Fruit fly (Drosophila melanogaster) whole organism, embryonic: ENCODE measurements around the gene slpr.
A peak's percentile ranks its signal among the peaks of the same experiment; 100 is the strongest.

Experiments
- Asciz ChIP-seq: fragments of 200-800 bp; sonication (Bioruptor generic); optimal IDR thresholded peaks from 2 replicates; lab custom pipeline; 2017; ENCODE audit warnings: missing biosample characterization, mild to moderate bottlenecking, missing genetic modification characterization, missing genetic modification reagents
- BtbVII ChIP-seq: fragments of 200-800 bp; sonication (Bioruptor generic); optimal IDR thresholded peaks from 3 replicates; lab custom pipeline; 2017; ENCODE audit warnings: missing biosample characterization, mild to moderate bottlenecking, missing genetic modification characterization
- CG10267 ChIP-seq: fragments of 200-800 bp; sonication (Bioruptor generic); optimal IDR thresholded peaks from 2 replicates; lab custom pipeline; 2018; ENCODE audit warnings: missing biosample characterization, mild to moderate bottlenecking, missing genetic modification characterization, moderate library complexity
- CG1603 ChIP-seq: fragments of 200-800 bp; sonication (Bioruptor generic); optimal IDR thresholded peaks from 2 replicates; lab custom pipeline; 2019; ENCODE audit warnings: missing biosample characterization, mild to moderate bottlenecking, missing genetic modification characterization, moderate library complexity
- CG17328 ChIP-seq: fragments of 200-800 bp; sonication (Bioruptor generic); IDR thresholded peaks from 2 replicates; pipeline ENCODE4 v1.3.6; 2022; ENCODE audit warnings: missing biosample characterization, missing genetic modification characterization
- CG17385 ChIP-seq: fragments of 200-800 bp; sonication (Bioruptor generic); optimal IDR thresholded peaks from 3 replicates; lab custom pipeline; 2018; ENCODE audit warnings: missing biosample characterization, mild to moderate bottlenecking, missing genetic modification characterization
- CG17612 ChIP-seq: fragments of 200-800 bp; sonication (Bioruptor generic); IDR thresholded peaks from 2 replicates; pipeline ENCODE4 v1.3.6; 2022; ENCODE audit warnings: missing biosample characterization, missing genetic modification characterization
- CG1832 ChIP-seq: fragments of 200-800 bp; sonication (Bioruptor generic); optimal IDR thresholded peaks from 2 replicates; lab custom pipeline; 2017; ENCODE audit warnings: missing biosample characterization, mild to moderate bottlenecking, missing genetic modification characterization, inconsistent platforms
- CG2712 ChIP-seq: fragments of 200-800 bp; optimal IDR thresholded peaks from 3 replicates; lab custom pipeline; 2019; ENCODE audit warnings: missing biosample characterization, mild to moderate bottlenecking, missing genetic modification characterization, moderate library complexity
- CG6272 ChIP-seq: fragments of 200-800 bp; sonication (Bioruptor generic); IDR thresholded peaks from 2 replicates; pipeline ENCODE4 v1.3.6; 2022; ENCODE audit warnings: missing biosample characterization, missing genetic modification characterization
- CG7357 ChIP-seq: fragments of 200-800 bp; sonication (Bioruptor generic); IDR thresholded peaks from 3 replicates; pipeline ENCODE4 v1.3.6; 2022; ENCODE audit warnings: missing biosample characterization, missing genetic modification characterization
- CG8388 ChIP-seq: fragments of 200-800 bp; sonication (Bioruptor generic); optimal IDR thresholded peaks from 2 replicates; lab custom pipeline; 2019; ENCODE audit warnings: missing biosample characterization, mild to moderate bottlenecking, missing genetic modification characterization, moderate library complexity
- CHES-1-like ChIP-seq: fragments of 200-800 bp; sonication (Bioruptor generic); optimal IDR thresholded peaks from 2 replicates; lab custom pipeline; 2016; ENCODE audit warnings: missing biosample characterization, missing genetic modification characterization
- Dref ChIP-seq: fragments of 200-800 bp; sonication (Bioruptor generic); IDR thresholded peaks from 2 replicates; pipeline ENCODE4 v1.3.6; 2022; ENCODE audit warnings: missing biosample characterization, missing genetic modification characterization
- Eip74EF ChIP-seq, 2 experiments: fragments of 200-800 bp in 1 of 2; fragments of >200 bp in 1 of 2; sonication (Bioruptor generic) in 1 of 2; optimal IDR thresholded peaks; 2 replicates each; lab custom pipeline; 2017 to 2019; ENCODE audit warnings: missing biosample characterization in 2 of 2, missing genetic modification characterization in 2 of 2, mild to moderate bottlenecking in 1 of 2, moderate library complexity in 1 of 2
- HLH3B ChIP-seq: fragments of 200-800 bp; sonication (Bioruptor generic); IDR thresholded peaks from 2 replicates; pipeline ENCODE4 v1.3.6; 2022; ENCODE audit warnings: missing biosample characterization, missing genetic modification characterization
- HLH4C ChIP-seq: fragments of 200-800 bp; sonication (Bioruptor generic); IDR thresholded peaks from 3 replicates; pipeline ENCODE4 v1.3.6; 2022; ENCODE audit warnings: missing biosample characterization, missing genetic modification characterization; ENCODE audit not compliant: partially characterized antibody
- Hand ChIP-seq: fragments of 200-800 bp; sonication (Bioruptor generic); optimal IDR thresholded peaks from 2 replicates; lab custom pipeline; 2017; ENCODE audit warnings: mild to moderate bottlenecking, missing biosample characterization, missing genetic modification reagents, missing genetic modification characterization
- Med ChIP-seq: fragments of 200-800 bp; sonication (Bioruptor generic); peaks from one replicate; lab custom pipeline; 2016; ENCODE audit warnings: missing biosample characterization, missing genetic modification characterization, mild to moderate bottlenecking, inconsistent platforms, moderate library complexity
- Nf-YB ChIP-seq: fragments of 200-800 bp; sonication (Bioruptor generic); optimal IDR thresholded peaks from 3 replicates; lab custom pipeline; 2019; ENCODE audit warnings: missing biosample characterization, mild to moderate bottlenecking, missing genetic modification characterization, moderate library complexity
- PHDP ChIP-seq: fragments of 200-800 bp; sonication (Bioruptor generic); optimal IDR thresholded peaks from 3 replicates; lab custom pipeline; 2018; ENCODE audit warnings: missing biosample characterization, mild to moderate bottlenecking, missing genetic modification characterization, moderate library complexity
- Rx ChIP-seq: fragments of 200-800 bp; sonication (Bioruptor generic); IDR thresholded peaks from 2 replicates; pipeline ENCODE4 v1.3.6; 2022; ENCODE audit warnings: missing biosample characterization, missing genetic modification characterization
- Stat92E ChIP-seq, 3 experiments: fragments of >200 bp in 2 of 3; fragments of 200-800 bp in 1 of 3; sonication (Bioruptor generic) in 1 of 3; optimal IDR thresholded peaks; 2 replicates each; lab custom pipeline; 2017 to 2019; ENCODE audit warnings: missing biosample characterization in 3 of 3, missing genetic modification characterization in 3 of 3, mild to moderate bottlenecking in 1 of 3, moderate library complexity in 1 of 3
- Xbp1 ChIP-seq: fragments of 200-800 bp; sonication (Bioruptor generic); optimal IDR thresholded peaks from 3 replicates; lab custom pipeline; 2016; ENCODE audit warnings: missing biosample characterization, mild to moderate bottlenecking, missing genetic modification characterization
- Xrp1 ChIP-seq: fragments of 200-800 bp; sonication (Bioruptor generic); IDR thresholded peaks from 2 replicates; pipeline ENCODE4 v1.3.6; 2022; ENCODE audit warnings: missing biosample characterization, missing genetic modification characterization
- ap ChIP-seq: fragments of 200-800 bp; sonication (Bioruptor generic); IDR thresholded peaks from 2 replicates; pipeline ENCODE4 v1.3.6; 2022; ENCODE audit warnings: missing biosample characterization, missing genetic modification characterization
- ase ChIP-seq: fragments of 200-800 bp; sonication (Bioruptor generic); IDR thresholded peaks from 3 replicates; pipeline ENCODE4 v1.3.6; 2022; ENCODE audit warnings: missing biosample characterization, missing genetic modification characterization
- az2 ChIP-seq: fragments of 200-800 bp; sonication (Bioruptor generic); optimal IDR thresholded peaks from 3 replicates; lab custom pipeline; 2016; ENCODE audit warnings: missing biosample characterization, missing genetic modification characterization
- br ChIP-seq: fragments of >200 bp; optimal IDR thresholded peaks from 2 replicates; lab custom pipeline; 2017
- bsh ChIP-seq, 2 experiments: fragments of 200-800 bp; sonication (Bioruptor generic); optimal IDR thresholded peaks; 2 replicates each; lab custom pipeline; 2017 to 2018; ENCODE audit warnings: mild to moderate bottlenecking in 2 of 2, missing biosample characterization in 2 of 2, missing genetic modification characterization in 2 of 2, moderate library complexity in 1 of 2
- cg ChIP-seq: fragments of 200-800 bp; sonication (Bioruptor generic); optimal IDR thresholded peaks from 3 replicates; lab custom pipeline; 2019; ENCODE audit warnings: missing biosample characterization, mild to moderate bottlenecking, missing genetic modification characterization, moderate library complexity
- dimm ChIP-seq: fragments of 200-800 bp; sonication (Bioruptor generic); IDR thresholded peaks from 2 replicates; pipeline ENCODE4 v1.3.6; 2022; ENCODE audit warnings: missing biosample characterization, missing genetic modification characterization
- dm ChIP-seq: fragments of 200-800 bp; sonication (Bioruptor generic); optimal IDR thresholded peaks from 3 replicates; lab custom pipeline; 2016; ENCODE audit warnings: missing biosample characterization, missing genetic modification characterization
- ewg ChIP-seq: fragments of 200-800 bp; sonication (Bioruptor generic); optimal IDR thresholded peaks from 3 replicates; lab custom pipeline; 2017; ENCODE audit warnings: mild to moderate bottlenecking, missing biosample characterization, missing genetic modification reagents, missing genetic modification characterization
- eyg ChIP-seq: fragments of 200-800 bp; sonication (Bioruptor generic); optimal IDR thresholded peaks from 3 replicates; lab custom pipeline; 2016; ENCODE audit warnings: missing biosample characterization, missing genetic modification characterization
- gem ChIP-seq: fragments of 200-800 bp; sonication (Bioruptor generic); optimal IDR thresholded peaks from 2 replicates; lab custom pipeline; 2019; ENCODE audit warnings: missing biosample characterization, mild to moderate bottlenecking, missing genetic modification characterization, moderate library complexity
- gt ChIP-seq: fragments of 200-800 bp; sonication (Bioruptor generic); IDR thresholded peaks from 2 replicates; pipeline ENCODE4 v1.3.6; 2022; ENCODE audit warnings: missing biosample characterization, missing genetic modification characterization
- her ChIP-seq: fragments of 200-800 bp; sonication (Bioruptor generic); optimal IDR thresholded peaks from 2 replicates; lab custom pipeline; 2016; ENCODE audit warnings: missing biosample characterization, missing genetic modification characterization
- insv ChIP-seq, 2 experiments: fragments of 200-800 bp; sonication (Bioruptor generic); optimal IDR thresholded peaks; 3 replicates each; lab custom pipeline; 2016 to 2018; ENCODE audit warnings: missing biosample characterization in 2 of 2, missing genetic modification characterization in 2 of 2
- knrl ChIP-seq: fragments of 200-800 bp; sonication (Bioruptor generic); IDR thresholded peaks from 3 replicates; pipeline ENCODE4 v1.3.6; 2022; ENCODE audit warnings: missing biosample characterization, missing genetic modification characterization; ENCODE audit not compliant: partially characterized antibody
- nom ChIP-seq: fragments of 200-800 bp; sonication (Bioruptor generic); optimal IDR thresholded peaks from 2 replicates; lab custom pipeline; 2017; ENCODE audit warnings: missing biosample characterization, missing genetic modification characterization, mild to moderate bottlenecking, moderate library complexity, missing genetic modification reagents
- onecut ChIP-seq: fragments of 200-800 bp; sonication (Bioruptor generic); IDR thresholded peaks from 2 replicates; pipeline ENCODE4 v1.3.6; 2022; ENCODE audit warnings: missing biosample characterization, missing genetic modification characterization
- phol ChIP-seq: fragments of 200-800 bp; sonication (Bioruptor generic); optimal IDR thresholded peaks from 3 replicates; lab custom pipeline; 2018; ENCODE audit warnings: missing biosample characterization, mild to moderate bottlenecking, missing genetic modification characterization, moderate library complexity
- pzg ChIP-seq: fragments of 200-800 bp; sonication (Bioruptor generic); optimal IDR thresholded peaks from 3 replicates; lab custom pipeline; 2018; ENCODE audit warnings: missing biosample characterization, mild to moderate bottlenecking, missing genetic modification characterization, moderate library complexity
- sens ChIP-seq: fragments of 200-800 bp; sonication (Bioruptor generic); peaks from one replicate; lab custom pipeline; 2016; ENCODE audit warnings: missing biosample characterization, missing genetic modification characterization
- shn ChIP-seq: fragments of 200-800 bp; sonication (Bioruptor generic); optimal IDR thresholded peaks from 3 replicates; lab custom pipeline; 2016; ENCODE audit warnings: missing biosample characterization, missing genetic modification characterization
- tup ChIP-seq: fragments of 200-800 bp; sonication (Bioruptor generic); optimal IDR thresholded peaks from 2 replicates; lab custom pipeline; 2016; ENCODE audit warnings: missing biosample characterization, mild to moderate bottlenecking, missing genetic modification characterization, moderate library complexity
- usp ChIP-seq: fragments of >200 bp; optimal IDR thresholded peaks from 2 replicates; lab custom pipeline; 2017; ENCODE audit warnings: missing biosample characterization, missing genetic modification characterization
- vfl ChIP-seq: fragments of 200-800 bp; sonication (Bioruptor generic); optimal IDR thresholded peaks from 2 replicates; lab custom pipeline; 2016; ENCODE audit warnings: missing biosample characterization, missing genetic modification characterization
- yki ChIP-seq: fragments of >200 bp; optimal IDR thresholded peaks from 3 replicates; lab custom pipeline; 2018

slpr gene

dm6 chrX:8214017-8214416, 37.0 kb upstream of the slpr start (continued):
- TF ChIP-seq Eip74EF (GFP tag; optimal IDR thresholded peaks at IDR 0.05; lab: Kevin White, UChicago) (no peak), tup (GFP tag; lab: Kevin White, UChicago) (no peak), eyg (GFP tag; lab: Kevin White, UChicago) (no peak), BtbVII (no peak), Stat92E (GFP tag; optimal IDR thresholded peaks at IDR 0.05; lab: Kevin White, UChicago) (no peak), insv (GFP tag; optimal IDR thresholded peaks at IDR 0.05; lab: Kevin White, UChicago) (no peak), Xrp1 (GFP tag; lab: Robert Waterston, UW) (no peak), CG1832 (GFP tag; lab: Kevin White, UChicago) (peak; percentile 45), Dref (GFP tag; lab: Robert Waterston, UW) (no peak), gt (GFP tag; lab: Robert Waterston, UW) (no peak), ase (GFP tag; lab: Robert Waterston, UW) (no peak), Asciz (GFP tag; lab: Kevin White, UChicago) (no peak), usp (GFP tag; lab: Kevin White, UChicago) (no peak), Rx (GFP tag; lab: Robert Waterston, UW) (no peak), Hand (GFP tag; lab: Kevin White, UChicago) (no peak), Med (GFP tag; lab: Kevin White, UChicago) (no peak), shn (no peak), br (lab: Kevin White, UChicago) (no peak), ap (GFP tag; lab: Robert Waterston, UW) (no peak), her (GFP tag; lab: Kevin White, UChicago) (no peak), CG17385 (GFP tag; lab: Kevin White, UChicago) (no peak), CG7357 (GFP tag; lab: Robert Waterston, UW) (no peak), cg (GFP tag; lab: Kevin White, UChicago) (peak; percentile 87), PHDP (no peak), CG8388 (no peak), yki (lab: Kevin White, UChicago) (peak; percentile 55)

- no peak for TF ChIP-seq CG6272 (GFP tag; lab: Robert Waterston, UW)
- TF ChIP-seq az2 (GFP tag; lab: Kevin White, UChicago), result no peak
- TF ChIP-seq Nf-YB (GFP tag; lab: Kevin White, UChicago), result no peak
- TF ChIP-seq Xbp1 (GFP tag; lab: Kevin White, UChicago), result no peak
- TF ChIP-seq CG1603 (tag; lab: Kevin White, UChicago), result peak; percentile 21
- TF ChIP-seq pzg (GFP tag; lab: Kevin White, UChicago), result no peak
- TF ChIP-seq CG2712 (tag; lab: Kevin White, UChicago), result peak; percentile 23
- no peak for TF ChIP-seq HLH3B
- TF ChIP-seq dimm, result no peak
- no peak for TF ChIP-seq CG10267
- TF ChIP-seq vfl (GFP tag; lab: Kevin White, UChicago), result no peak
- TF ChIP-seq gem (tag; lab: Kevin White, UChicago), result peak; percentile 11
- TF ChIP-seq ewg (GFP tag; lab: Kevin White, UChicago), result no peak
- no peak for TF ChIP-seq CG17612 (GFP tag; lab: Robert Waterston, UW)
- TF ChIP-seq phol (tag; lab: Kevin White, UChicago), result peak; percentile 7
- TF ChIP-seq dm (GFP tag; lab: Kevin White, UChicago), result no peak
- TF ChIP-seq nom (GFP tag; lab: Kevin White, UChicago), result peak; percentile 47
- peak in 1 of 2 experiments; percentile 33 for TF ChIP-seq bsh (GFP tag; optimal IDR thresholded peaks at IDR 0.05; lab: Kevin White, UChicago)
- TF ChIP-seq yki (lab: Kevin White, UChicago), result no peak
- TF ChIP-seq sens (GFP tag; lab: Kevin White, UChicago), result peak; percentile 48
- no peak for TF ChIP-seq knrl (GFP tag; lab: Robert Waterston, UW)
- TF ChIP-seq onecut (GFP tag; lab: Robert Waterston, UW), result no peak
- no peak for TF ChIP-seq HLH4C (GFP tag; lab: Robert Waterston, UW)
- no peak for TF ChIP-seq CHES-1-like (GFP tag; lab: Kevin White, UChicago)
- no peak for TF ChIP-seq CG17328 (GFP tag; lab: Robert Waterston, UW)
Observed at dm6 chrX:8211731-8212468, 34.9 kb upstream of the slpr start.
